Fruit fly (Drosophila melanogaster) whole organism, embryonic: ENCODE results near the gene Arp3.

Experiments
- Abd-B ChIP-seq: fragments of 200-800 bp; sonication (Bioruptor generic); optimal IDR thresholded peaks from 2 replicates; lab custom pipeline; 2018; ENCODE audit warnings: missing biosample characterization, mild to moderate bottlenecking, missing genetic modification characterization, moderate library complexity
- Bdp1 ChIP-seq: fragments of 200-800 bp; sonication (Bioruptor generic); optimal IDR thresholded peaks from 3 replicates; lab custom pipeline; 2016; ENCODE audit warnings: missing biosample characterization, missing genetic modification characterization
- CG11560 ChIP-seq: fragments of 200-800 bp; sonication (Bioruptor generic); IDR thresholded peaks from 3 replicates; pipeline ENCODE4 v1.3.6; 2022; ENCODE audit warnings: missing biosample characterization, missing genetic modification characterization
- CG11695 ChIP-seq: fragments of 200-800 bp; sonication (Bioruptor generic); IDR thresholded peaks from 3 replicates; pipeline ENCODE4 v1.3.6; 2022; ENCODE audit warnings: missing biosample characterization, missing genetic modification characterization
- CG12236 ChIP-seq: fragments of 200-800 bp; sonication (Bioruptor generic); optimal IDR thresholded peaks from 2 replicates; lab custom pipeline; 2016; ENCODE audit warnings: missing biosample characterization, missing genetic modification characterization
- CG13424 ChIP-seq: fragments of 200-800 bp; sonication (Bioruptor generic); optimal IDR thresholded peaks from 2 replicates; lab custom pipeline; 2019; ENCODE audit warnings: missing biosample characterization, mild to moderate bottlenecking, missing genetic modification characterization, moderate library complexity
- CG13775 ChIP-seq: fragments of 200-800 bp; sonication (Bioruptor generic); optimal IDR thresholded peaks from 3 replicates; lab custom pipeline; 2017; ENCODE audit warnings: missing biosample characterization, mild to moderate bottlenecking, missing genetic modification characterization
- CG15479 ChIP-seq: fragments of 200-800 bp; sonication (Bioruptor generic); optimal IDR thresholded peaks from 3 replicates; lab custom pipeline; 2019; ENCODE audit warnings: missing biosample characterization, mild to moderate bottlenecking, missing genetic modification characterization, moderate library complexity
- CG17186 ChIP-seq: fragments of 200-800 bp; sonication (Bioruptor generic); optimal IDR thresholded peaks from 3 replicates; lab custom pipeline; 2017; ENCODE audit warnings: missing biosample characterization, missing genetic modification reagents, missing genetic modification characterization
- CG17568 ChIP-seq: fragments of 200-800 bp; sonication (Bioruptor generic); optimal IDR thresholded peaks from 2 replicates; lab custom pipeline; 2018; ENCODE audit warnings: missing biosample characterization, mild to moderate bottlenecking, missing genetic modification characterization, moderate library complexity
- CG18619 ChIP-seq: fragments of 200-800 bp; sonication (Bioruptor generic); optimal IDR thresholded peaks from 3 replicates; lab custom pipeline; 2017; ENCODE audit warnings: missing biosample characterization, mild to moderate bottlenecking, missing genetic modification characterization
- CG18764 ChIP-seq: fragments of 200-800 bp; sonication (Bioruptor generic); optimal IDR thresholded peaks from 3 replicates; lab custom pipeline; 2016; ENCODE audit warnings: missing biosample characterization, missing genetic modification characterization
- CG33213 ChIP-seq: fragments of 200-800 bp; sonication (Bioruptor generic); optimal IDR thresholded peaks from 3 replicates; lab custom pipeline; 2016; ENCODE audit warnings: missing biosample characterization, missing genetic modification characterization
- CG4617 ChIP-seq: fragments of 200-800 bp; sonication (Bioruptor generic); optimal IDR thresholded peaks from 3 replicates; lab custom pipeline; 2016; ENCODE audit warnings: missing biosample characterization, missing genetic modification characterization, borderline replicate concordance
- CG7271 ChIP-seq: fragments of 200-800 bp; sonication (Bioruptor generic); optimal IDR thresholded peaks from 2 replicates; lab custom pipeline; 2018; ENCODE audit warnings: missing biosample characterization, mild to moderate bottlenecking, missing genetic modification characterization, moderate library complexity
- CG8359 ChIP-seq: fragments of 200-800 bp; sonication (Bioruptor generic); optimal IDR thresholded peaks from 2 replicates; lab custom pipeline; 2017; ENCODE audit warnings: missing biosample characterization, mild to moderate bottlenecking, missing genetic modification characterization, borderline replicate concordance
- CG9609 ChIP-seq: fragments of 200-800 bp; sonication (Bioruptor generic); optimal IDR thresholded peaks from 3 replicates; lab custom pipeline; 2016; ENCODE audit warnings: missing biosample characterization, missing genetic modification characterization
- CG9876 ChIP-seq: fragments of 200-800 bp; sonication (Bioruptor generic); optimal IDR thresholded peaks from 2 replicates; lab custom pipeline; 2016; ENCODE audit warnings: missing biosample characterization, missing genetic modification characterization
- Deaf1 ChIP-seq: fragments of 200-800 bp; optimal IDR thresholded peaks from 3 replicates; lab custom pipeline; 2019; ENCODE audit warnings: missing biosample characterization, mild to moderate bottlenecking, missing genetic modification characterization, moderate library complexity
- Eip74EF ChIP-seq, 2 experiments: fragments of 200-800 bp in 1 of 2; fragments of >200 bp in 1 of 2; sonication (Bioruptor generic) in 1 of 2; optimal IDR thresholded peaks; 2 replicates each; lab custom pipeline; 2017 to 2019; ENCODE audit warnings: missing biosample characterization in 2 of 2, missing genetic modification characterization in 2 of 2, mild to moderate bottlenecking in 1 of 2, moderate library complexity in 1 of 2
- Ets97D ChIP-seq: fragments of 200-800 bp; sonication (Bioruptor generic); optimal IDR thresholded peaks from 3 replicates; lab custom pipeline; 2016; ENCODE audit warnings: missing biosample characterization, missing genetic modification characterization
- Fer1 ChIP-seq: fragments of 200-800 bp; sonication (Bioruptor generic); optimal IDR thresholded peaks from 2 replicates; lab custom pipeline; 2017; ENCODE audit warnings: missing biosample characterization, mild to moderate bottlenecking, missing genetic modification characterization
- GATAe ChIP-seq: fragments of 200-800 bp; sonication (Bioruptor generic); conservative IDR thresholded peaks from 2 replicates; pipeline ENCODE4 v1.3.6; 2022; ENCODE audit warnings: missing biosample characterization, missing genetic modification characterization
- HHEX ChIP-seq: fragments of 200-800 bp; sonication (Bioruptor generic); optimal IDR thresholded peaks from 3 replicates; lab custom pipeline; 2017; ENCODE audit warnings: missing biosample characterization, mild to moderate bottlenecking, missing genetic modification characterization, missing genetic modification reagents
- HmgZ ChIP-seq: fragments of 200-800 bp; sonication (Bioruptor generic); optimal IDR thresholded peaks from 2 replicates; lab custom pipeline; 2018; ENCODE audit warnings: missing biosample characterization, mild to moderate bottlenecking, missing genetic modification characterization
- Hmr ChIP-seq: fragments of 200-800 bp; sonication (Bioruptor generic); optimal IDR thresholded peaks from 3 replicates; lab custom pipeline; 2017; ENCODE audit warnings: mild to moderate bottlenecking, missing biosample characterization, missing genetic modification reagents, missing genetic modification characterization
- MTF-1 ChIP-seq: fragments of 200-800 bp; sonication (Bioruptor generic); optimal IDR thresholded peaks from 2 replicates; lab custom pipeline; 2018; ENCODE audit warnings: missing biosample characterization, mild to moderate bottlenecking, missing genetic modification characterization, borderline replicate concordance
- Ptx1 ChIP-seq: fragments of 200-800 bp; sonication (Bioruptor generic); IDR thresholded peaks from 2 replicates; pipeline ENCODE4 v1.3.6; 2022; ENCODE audit warnings: missing biosample characterization, missing genetic modification characterization
- ara ChIP-seq: fragments of 200-800 bp; sonication (Bioruptor generic); IDR thresholded peaks from 2 replicates; pipeline ENCODE4 v1.3.6; 2022; ENCODE audit warnings: missing biosample characterization, missing genetic modification characterization
- ash1 ChIP-seq: fragments of 200-800 bp; sonication (Bioruptor generic); optimal IDR thresholded peaks from 2 replicates; lab custom pipeline; 2018; ENCODE audit warnings: missing biosample characterization, mild to moderate bottlenecking, missing genetic modification characterization
- ato ChIP-seq: fragments of 200-800 bp; sonication (Bioruptor generic); IDR thresholded peaks from 2 replicates; pipeline ENCODE4 v1.3.6; 2022; ENCODE audit warnings: missing biosample characterization, missing genetic modification characterization; ENCODE audit not compliant: partially characterized antibody
- bowl ChIP-seq: fragments of 200-800 bp; sonication (Bioruptor generic); IDR thresholded peaks from 2 replicates; pipeline ENCODE4 v1.3.6; 2022; ENCODE audit warnings: missing biosample characterization, missing genetic modification characterization
- ci ChIP-seq: fragments of 200-800 bp; sonication (Bioruptor generic); IDR thresholded peaks from 3 replicates; pipeline ENCODE4 v1.3.6; 2022; ENCODE audit warnings: missing biosample characterization, missing genetic modification characterization
- croc ChIP-seq: fragments of 200-800 bp; sonication (Bioruptor generic); conservative IDR thresholded peaks from 3 replicates; pipeline ENCODE4 v1.3.6; 2022; ENCODE audit warnings: missing biosample characterization, missing genetic modification characterization
- da ChIP-seq: fragments of 200-800 bp; sonication (Bioruptor generic); optimal IDR thresholded peaks from 2 replicates; lab custom pipeline; 2016; ENCODE audit warnings: missing biosample characterization, missing genetic modification characterization
- fu2 ChIP-seq: fragments of 200-800 bp; sonication (Bioruptor generic); optimal IDR thresholded peaks from 2 replicates; lab custom pipeline; 2016; ENCODE audit warnings: missing biosample characterization, missing genetic modification characterization
- gcm ChIP-seq: fragments of 200-800 bp; sonication (Bioruptor generic); optimal IDR thresholded peaks from 2 replicates; lab custom pipeline; 2019; ENCODE audit warnings: missing biosample characterization, mild to moderate bottlenecking, missing genetic modification characterization, moderate library complexity
- grau ChIP-seq: fragments of 200-800 bp; optimal IDR thresholded peaks from 3 replicates; lab custom pipeline; 2019; ENCODE audit warnings: missing biosample characterization, mild to moderate bottlenecking, missing genetic modification characterization, moderate library complexity
- gsb-n ChIP-seq: fragments of 200-800 bp; sonication (Bioruptor generic); optimal IDR thresholded peaks from 3 replicates; lab custom pipeline; 2018; ENCODE audit warnings: missing biosample characterization, mild to moderate bottlenecking, missing genetic modification characterization
- jing ChIP-seq: fragments of 200-800 bp; sonication (Bioruptor generic); optimal IDR thresholded peaks from 2 replicates; lab custom pipeline; 2018; ENCODE audit warnings: missing biosample characterization, mild to moderate bottlenecking, missing genetic modification characterization
- mld ChIP-seq: fragments of 200-800 bp; sonication (Bioruptor generic); IDR thresholded peaks from 3 replicates; pipeline ENCODE4 v1.3.6; 2022; ENCODE audit warnings: missing biosample characterization, missing genetic modification characterization; ENCODE audit not compliant: partially characterized antibody
- nau ChIP-seq: fragments of 200-800 bp; sonication (Bioruptor generic); optimal IDR thresholded peaks from 3 replicates; lab custom pipeline; 2017; ENCODE audit warnings: missing biosample characterization, mild to moderate bottlenecking, missing genetic modification characterization, missing genetic modification reagents
- oc ChIP-seq: fragments of 200-800 bp; sonication (Bioruptor generic); optimal IDR thresholded peaks from 2 replicates; lab custom pipeline; 2018; ENCODE audit warnings: missing biosample characterization, mild to moderate bottlenecking, missing genetic modification characterization, moderate library complexity
- pita ChIP-seq: fragments of 200-800 bp; sonication (Bioruptor generic); optimal IDR thresholded peaks from 2 replicates; lab custom pipeline; 2017; ENCODE audit warnings: missing biosample characterization, mild to moderate bottlenecking, missing genetic modification characterization
- schlank ChIP-seq: fragments of 200-800 bp; sonication (Bioruptor generic); optimal IDR thresholded peaks from 2 replicates; lab custom pipeline; 2018; ENCODE audit warnings: missing biosample characterization, mild to moderate bottlenecking, missing genetic modification characterization
- sd ChIP-seq: fragments of 200-800 bp; sonication (Bioruptor generic); optimal IDR thresholded peaks from 3 replicates; lab custom pipeline; 2018; ENCODE audit warnings: missing biosample characterization, mild to moderate bottlenecking, missing genetic modification characterization, moderate library complexity
- stc ChIP-seq: fragments of 200-800 bp; sonication (Bioruptor generic); IDR thresholded peaks from 2 replicates; pipeline ENCODE4 v1.3.6; 2022; ENCODE audit warnings: missing biosample characterization, missing genetic modification characterization
- tio ChIP-seq: fragments of 200-800 bp; sonication (Bioruptor generic); optimal IDR thresholded peaks from 2 replicates; lab custom pipeline; 2017; ENCODE audit warnings: missing biosample characterization, missing genetic modification characterization, inconsistent platforms
- trh ChIP-seq: fragments of 200-800 bp; sonication (Bioruptor generic); optimal IDR thresholded peaks from 2 replicates; lab custom pipeline; 2016; ENCODE audit warnings: missing biosample characterization, missing genetic modification characterization
- usp ChIP-seq: fragments of >200 bp; optimal IDR thresholded peaks from 2 replicates; lab custom pipeline; 2017; ENCODE audit warnings: missing biosample characterization, missing genetic modification characterization

Arp3 gene

dm6 chr3L:8091650-8092068 lies 24.0 kb downstream of the Arp3 start, which contains the start of gene CG7565 (continued):
- TF ChIP-seq stc (GFP tag; lab: Robert Waterston, UW): no peak
- no peak for TF ChIP-seq Bdp1 (GFP tag; lab: Kevin White, UChicago)
- no peak for TF ChIP-seq CG9876 (GFP tag; lab: Kevin White, UChicago)
- TF ChIP-seq Eip74EF (GFP tag; optimal IDR thresholded peaks at IDR 0.05; lab: Kevin White, UChicago): peak in 1 of 2 experiments; percentile 78
- no peak for TF ChIP-seq gcm (GFP tag; lab: Kevin White, UChicago)
- TF ChIP-seq CG8359: no peak
- peak; percentile 4 for TF ChIP-seq HHEX (GFP tag; lab: Kevin White, UChicago)
- no peak for TF ChIP-seq pita (GFP tag; lab: Kevin White, UChicago)
- TF ChIP-seq Hmr (GFP tag; lab: Kevin White, UChicago): peak; percentile 67
- peak; percentile 21 for TF ChIP-seq CG18619 (GFP tag; lab: Kevin White, UChicago)
- TF ChIP-seq CG17568 (GFP tag; lab: Kevin White, UChicago): peak; percentile 32
- no peak for TF ChIP-seq mld (GFP tag; lab: Robert Waterston, UW)
- peak; percentile 23 for TF ChIP-seq fu2
- TF ChIP-seq oc: peak; percentile 23
- TF ChIP-seq CG11695 (GFP tag; lab: Robert Waterston, UW): 0 out of 3 replicates have a peak, but pooled peaks have one; percentile 13
- peak; percentile 36 for TF ChIP-seq Deaf1 (tag; lab: Kevin White, UChicago)
- peak; percentile 18 for TF ChIP-seq sd
- TF ChIP-seq CG17186: peak; percentile 77
- peak; percentile 70 for TF ChIP-seq HmgZ (tag; lab: Kevin White, UChicago)
- TF ChIP-seq ash1 (GFP tag; lab: Kevin White, UChicago): peak; percentile 43
- no peak for TF ChIP-seq jing
- TF ChIP-seq CG15479 (GFP tag; lab: Kevin White, UChicago): no peak
- no peak for TF ChIP-seq croc (GFP tag; lab: Robert Waterston, UW)
- TF ChIP-seq Fer1 (GFP tag; lab: Kevin White, UChicago): peak; percentile 81
- TF ChIP-seq CG11560: no peak
- TF ChIP-seq CG7271: no peak
- no peak for TF ChIP-seq gsb-n (tag; lab: Kevin White, UChicago)
- TF ChIP-seq nau (GFP tag; lab: Kevin White, UChicago): peak; percentile 49
- TF ChIP-seq MTF-1: peak; percentile 33
- no peak for TF ChIP-seq Abd-B (GFP tag; lab: Kevin White, UChicago)
- TF ChIP-seq bowl: no peak
- peak; percentile 49; the same call in 1 of the 3 replicates for TF ChIP-seq ci (GFP tag; lab: Robert Waterston, UW)
- TF ChIP-seq Ets97D (GFP tag; lab: Kevin White, UChicago): peak; percentile 81
- no peak for TF ChIP-seq Ptx1 (GFP tag; lab: Robert Waterston, UW)
- no peak for TF ChIP-seq GATAe (GFP tag; lab: Robert Waterston, UW)
- TF ChIP-seq CG18764 (GFP tag; lab: Kevin White, UChicago): no peak
- no peak for TF ChIP-seq tio
- no peak for TF ChIP-seq trh
- TF ChIP-seq schlank: peak; percentile 26
- TF ChIP-seq CG12236: no peak
- peak; percentile 16 for TF ChIP-seq CG9609
- TF ChIP-seq CG13424 (tag; lab: Kevin White, UChicago): no peak
- TF ChIP-seq ato (GFP tag; lab: Robert Waterston, UW): no peak
- 0 out of 2 replicates have a peak, but pooled peaks have one; percentile 5 for TF ChIP-seq ara (GFP tag; lab: Robert Waterston, UW)
- TF ChIP-seq usp (GFP tag; lab: Kevin White, UChicago): no peak
- TF ChIP-seq CG33213 (GFP tag; lab: Kevin White, UChicago): no peak
- TF ChIP-seq CG4617: peak; percentile 49
- TF ChIP-seq grau (tag; lab: Kevin White, UChicago): peak; percentile 42
- TF ChIP-seq da (GFP tag; lab: Kevin White, UChicago): no peak
- peak; percentile 32 for TF ChIP-seq CG13775 (GFP tag; lab: Kevin White, UChicago)
